Worm (Caenorhabditis elegans) whole organism, mixed stage, embryonic: ENCODE data around the gene cpt-4.

ENCODE experiments used
- M03D4.4 ChIP-seq: sonication (generic microtip); optimal IDR thresholded peaks from 2 replicates; lab custom pipeline; 2017; ENCODE audit warnings: mild to moderate bottlenecking, missing genetic modification characterization, missing compliant biosample characterization
- bed-3 ChIP-seq: fragments of 200-800 bp; sonication (Bioruptor generic); optimal IDR thresholded peaks from 3 replicates; lab custom pipeline; 2018; ENCODE audit warnings: mild to moderate bottlenecking, missing genetic modification characterization, moderate library complexity, missing compliant biosample characterization
- blmp-1 ChIP-seq: fragments of 150-350 bp; optimal IDR thresholded peaks from 2 replicates; lab custom pipeline; 2014; ENCODE audit warnings: missing biosample characterization, missing genetic modification characterization
- ceh-39 ChIP-seq: fragments of 150-350 bp; optimal IDR thresholded peaks from 2 replicates; lab custom pipeline; 2014; ENCODE audit warnings: missing biosample characterization, missing genetic modification characterization
- ceh-43 ChIP-seq: fragments of 200-800 bp; sonication (Bioruptor generic); optimal IDR thresholded peaks from 2 replicates; lab custom pipeline; 2018; ENCODE audit warnings: mild to moderate bottlenecking, missing genetic modification characterization, moderate library complexity, missing compliant biosample characterization
- ceh-83 ChIP-seq: fragments of 200-800 bp; sonication (Bioruptor generic); optimal IDR thresholded peaks from 2 replicates; lab custom pipeline; 2018; ENCODE audit warnings: mild to moderate bottlenecking, missing genetic modification characterization, missing compliant biosample characterization
- ces-1 ChIP-seq: fragments of 150-350 bp; optimal IDR thresholded peaks from 2 replicates; lab custom pipeline; 2014; ENCODE audit warnings: missing biosample characterization, missing genetic modification reagents, missing genetic modification characterization
- elt-1 ChIP-seq: sonication (generic microtip); optimal IDR thresholded peaks from 2 replicates; lab custom pipeline; 2017; ENCODE audit warnings: missing genetic modification characterization, mild to moderate bottlenecking, missing compliant biosample characterization, antibody characterized with exemption, moderate library complexity, borderline replicate concordance; ENCODE audit not compliant: insufficient read depth
- elt-3 ChIP-seq: fragments of 150-350 bp; optimal IDR thresholded peaks from 2 replicates; lab custom pipeline; 2014; ENCODE audit warnings: missing biosample characterization, missing genetic modification characterization
- flh-1 ChIP-seq: fragments of 200-800 bp; sonication (Bioruptor generic); optimal IDR thresholded peaks from 2 replicates; lab custom pipeline; 2018; ENCODE audit warnings: mild to moderate bottlenecking, missing genetic modification characterization, moderate library complexity, missing compliant biosample characterization
- ham-2 ChIP-seq: fragments of 200-800 bp; sonication (Bioruptor generic); optimal IDR thresholded peaks from 2 replicates; lab custom pipeline; 2018; ENCODE audit warnings: mild to moderate bottlenecking, missing genetic modification characterization, missing compliant biosample characterization
- hlh-1 ChIP-seq: fragments of 150-350 bp; optimal IDR thresholded peaks from 2 replicates; lab custom pipeline; 2014; ENCODE audit warnings: missing biosample characterization, missing genetic modification reagents, missing genetic modification characterization
- lin-13 ChIP-seq: fragments of 150-350 bp; optimal IDR thresholded peaks from 2 replicates; lab custom pipeline; 2014; ENCODE audit warnings: missing biosample characterization, missing genetic modification characterization
- lin-32 ChIP-seq: fragments of 200-800 bp; sonication (Bioruptor generic); optimal IDR thresholded peaks from 2 replicates; lab custom pipeline; 2018; ENCODE audit warnings: mild to moderate bottlenecking, missing genetic modification characterization, missing compliant biosample characterization
- lsy-2 ChIP-seq: fragments of 150-350 bp; optimal IDR thresholded peaks from 2 replicates; lab custom pipeline; 2014; ENCODE audit warnings: missing biosample characterization, missing genetic modification characterization
- mab-5 ChIP-seq: fragments of 150-350 bp; optimal IDR thresholded peaks from 2 replicates; lab custom pipeline; 2014; ENCODE audit warnings: missing biosample characterization, missing genetic modification characterization
- mep-1 ChIP-seq: fragments of 150-350 bp; optimal IDR thresholded peaks from 2 replicates; lab custom pipeline; 2017; ENCODE audit warnings: missing biosample characterization, missing genetic modification reagents, missing genetic modification characterization, inconsistent platforms
- mls-2 ChIP-seq: sonication (generic microtip); optimal IDR thresholded peaks from 2 replicates; lab custom pipeline; 2016; ENCODE audit warnings: mild to moderate bottlenecking, missing genetic modification characterization, moderate library complexity, missing compliant biosample characterization
- nhr-12 ChIP-seq: fragments of 150-350 bp; optimal IDR thresholded peaks from 2 replicates; lab custom pipeline; 2014; ENCODE audit warnings: missing biosample characterization, missing genetic modification characterization
- nhr-2 ChIP-seq: fragments of 150-350 bp; optimal IDR thresholded peaks from 2 replicates; lab custom pipeline; 2014; ENCODE audit warnings: missing biosample characterization, missing genetic modification characterization
- nhr-237 ChIP-seq: fragments of 150-350 bp; optimal IDR thresholded peaks from 2 replicates; lab custom pipeline; 2014; ENCODE audit warnings: missing biosample characterization, missing genetic modification characterization
- nhr-28 ChIP-seq: fragments of 150-350 bp; optimal IDR thresholded peaks from 2 replicates; lab custom pipeline; 2014; ENCODE audit warnings: missing biosample characterization, missing genetic modification characterization
- nhr-76 ChIP-seq: sonication (generic microtip); optimal IDR thresholded peaks from 2 replicates; lab custom pipeline; 2017; ENCODE audit warnings: missing biosample characterization, missing genetic modification characterization
- pha-4 ChIP-seq: fragments of 150-350 bp; optimal IDR thresholded peaks from 2 replicates; lab custom pipeline; 2018; ENCODE audit warnings: missing biosample characterization, missing genetic modification reagents, missing genetic modification characterization
- sem-2 ChIP-seq: fragments of 200-800 bp; sonication (Bioruptor generic); optimal IDR thresholded peaks from 2 replicates; lab custom pipeline; 2018; ENCODE audit warnings: mild to moderate bottlenecking, missing genetic modification characterization, missing compliant biosample characterization
- snpc-4 ChIP-seq: fragments of 150-350 bp; optimal IDR thresholded peaks from 2 replicates; lab custom pipeline; 2014; ENCODE audit warnings: missing biosample characterization, missing genetic modification characterization
- sptf-1 ChIP-seq: sonication (generic microtip); optimal IDR thresholded peaks from 2 replicates; lab custom pipeline; 2017; ENCODE audit warnings: mild to moderate bottlenecking, missing genetic modification characterization, moderate library complexity, missing compliant biosample characterization
- tbx-8 ChIP-seq: fragments of 200-800 bp; sonication (Bioruptor generic); optimal IDR thresholded peaks from 2 replicates; lab custom pipeline; 2018; ENCODE audit warnings: mild to moderate bottlenecking, missing genetic modification characterization, moderate library complexity, missing compliant biosample characterization
- unc-120 ChIP-seq: sonication (generic microtip); optimal IDR thresholded peaks from 2 replicates; lab custom pipeline; 2017; ENCODE audit warnings: missing genetic modification characterization, missing compliant biosample characterization; ENCODE audit not compliant: poor library complexity, severe bottlenecking
- unc-62 ChIP-seq: fragments of 150-350 bp; optimal IDR thresholded peaks from 2 replicates; lab custom pipeline; 2014; ENCODE audit warnings: missing biosample characterization, missing genetic modification reagents, missing genetic modification characterization
- zip-8 ChIP-seq: fragments of 150-350 bp; optimal IDR thresholded peaks from 2 replicates; lab custom pipeline; 2014; ENCODE audit warnings: missing biosample characterization, missing genetic modification characterization

Gene cpt-4

ce11 chrV:5046558-5046957, 19.0 kb upstream of the cpt-4 start:
- no peak for TF ChIP-seq nhr-237 (tag; lab: Kevin White, UChicago)
- TF ChIP-seq sptf-1 (tag; lab: Kevin White, UChicago) = no peak
- no peak for TF ChIP-seq mls-2 (tag; lab: Kevin White, UChicago)
- TF ChIP-seq elt-3 (tag; lab: Kevin White, UChicago) = no peak
- TF ChIP-seq nhr-28 = no peak
- no peak for TF ChIP-seq mab-5 (tag; lab: Kevin White, UChicago)
- TF ChIP-seq, all 35 proteins: peak for 0

- no peak for TF ChIP-seq bed-3 (GFP tag; lab: Kevin White, UChicago)
- TF ChIP-seq mls-2 (tag; lab: Kevin White, UChicago) = no peak
- no peak for TF ChIP-seq nhr-2 (tag; lab: Kevin White, UChicago)
- TF ChIP-seq zip-8 (tag; lab: Kevin White, UChicago) = no peak
- TF ChIP-seq sptf-1 (tag; lab: Kevin White, UChicago) = no peak
- TF ChIP-seq unc-120 (tag; lab: Kevin White, UChicago) = no peak
- no peak for TF ChIP-seq tbx-8 (GFP tag; lab: Kevin White, UChicago)
- TF ChIP-seq nhr-237 (tag; lab: Kevin White, UChicago) = no peak
- TF ChIP-seq flh-1 (GFP tag; lab: Kevin White, UChicago) = no peak
- TF ChIP-seq elt-1 (tag; lab: Kevin White, UChicago) = no peak
- no peak for TF ChIP-seq lin-13 (tag; lab: Kevin White, UChicago)
- no peak for TF ChIP-seq nhr-28
- TF ChIP-seq mep-1 (tag; lab: Kevin White, UChicago) = no peak
- TF ChIP-seq ceh-39 = no peak
- TF ChIP-seq nhr-76 (tag; lab: Kevin White, UChicago) = no peak
- no peak for TF ChIP-seq ces-1 (GFP tag; lab: Kevin White, UChicago)
Measured at ce11 chrV:5046103-5046502, 18.6 kb upstream of the cpt-4 start, which contains the start of gene exc-14. Gene exc-14 (minus strand): TSS chrV:5046203.

ce11 chrV:5040925-5041324, 13.4 kb upstream of the cpt-4 start, which contains the start of gene K11D12.8:
Gene K11D12.8 (minus strand): TSS chrV:5041001.
- TF ChIP-seq mab-5 (tag; lab: Kevin White, UChicago) (no peak), sem-2 (GFP tag; lab: Kevin White, UChicago) (no peak), lin-13 (tag; lab: Kevin White, UChicago) (no peak), ces-1 (GFP tag; lab: Kevin White, UChicago) (no peak), lin-32 (no peak), hlh-1 (no peak), nhr-76 (tag; lab: Kevin White, UChicago) (no peak), ceh-43 (GFP tag; lab: Kevin White, UChicago) (no peak)

- TF ChIP-seq ceh-83 (no peak), unc-62 (GFP tag; lab: Kevin White, UChicago) (no peak), elt-3 (tag; lab: Kevin White, UChicago) (no peak), nhr-76 (tag; lab: Kevin White, UChicago) (no peak), lsy-2 (tag; lab: Kevin White, UChicago) (no peak)
Measured at ce11 chrV:5039559-5039958, 12.0 kb upstream of the cpt-4 start, which contains the start of gene K11D12.11. Gene K11D12.11 (minus strand): TSS chrV:5039600.

- peak; percentile 4 for TF ChIP-seq nhr-2 (tag; lab: Kevin White, UChicago)
- TF ChIP-seq pha-4 (tag; lab: Kevin White, UChicago) = no peak
- TF ChIP-seq elt-1 (tag; lab: Kevin White, UChicago) = peak; percentile 53
Measured at ce11 chrV:5038449-5038848, 10.9 kb upstream of the cpt-4 start.

ce11 chrV:5036364-5036763, 8.8 kb upstream of the cpt-4 start, which contains the start of gene K11D12.7:
Gene K11D12.7 (minus strand): TSS chrV:5036464.
- TF ChIP-seq lin-32 = no peak
- no peak for TF ChIP-seq hlh-1
- no peak for TF ChIP-seq nhr-2 (tag; lab: Kevin White, UChicago)
- no peak for TF ChIP-seq blmp-1
- TF ChIP-seq nhr-12 (tag; lab: Kevin White, UChicago) = no peak
- TF ChIP-seq elt-3 (tag; lab: Kevin White, UChicago) = no peak
- no peak for TF ChIP-seq lin-13 (tag; lab: Kevin White, UChicago)
- TF ChIP-seq mls-2 (tag; lab: Kevin White, UChicago) = no peak
- no peak for TF ChIP-seq ham-2 (GFP tag; lab: Kevin White, UChicago)
- TF ChIP-seq nhr-28 = no peak
- TF ChIP-seq sptf-1 (tag; lab: Kevin White, UChicago) = no peak
- no peak for TF ChIP-seq lsy-2 (tag; lab: Kevin White, UChicago)
- TF ChIP-seq mab-5 (tag; lab: Kevin White, UChicago) = no peak
- no peak for TF ChIP-seq snpc-4 (tag; lab: Kevin White, UChicago)
- no peak for TF ChIP-seq tbx-8 (GFP tag; lab: Kevin White, UChicago)
- no peak for TF ChIP-seq ces-1 (GFP tag; lab: Kevin White, UChicago)
- no peak for TF ChIP-seq M03D4.4 (tag; lab: Kevin White, UChicago)
- no peak for TF ChIP-seq sem-2 (GFP tag; lab: Kevin White, UChicago)
